Worm (Caenorhabditis elegans): ENCODE measurements around the gene lury-1.

The lury-1 gene

DNA sequence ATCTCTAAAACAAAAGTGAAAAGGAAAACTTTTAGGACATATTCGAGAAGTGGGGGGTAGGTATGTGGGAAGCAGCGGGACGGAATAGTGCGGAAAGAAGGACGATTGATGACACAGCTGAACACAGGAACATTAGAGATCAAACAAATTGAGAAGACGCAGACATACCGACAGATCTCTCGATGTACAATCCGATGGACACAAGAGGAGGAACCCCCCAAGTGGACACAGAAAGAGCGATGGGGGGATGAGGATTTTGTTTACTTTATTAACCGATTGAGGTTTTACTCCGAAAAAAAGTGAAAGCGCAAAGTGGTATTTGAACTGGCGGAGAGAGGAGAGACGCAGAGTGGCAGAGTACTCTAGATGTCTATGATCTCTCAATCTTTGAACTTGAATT lies 8.1 kb upstream of the lury-1 start:
- TF ChIP-seq athp-1 (tag; optimal IDR thresholded peaks at IDR 0.05) (no peak), sptf-2 (GFP tag; optimal IDR thresholded peaks at IDR 0.05) (no peak), fkh-3 (tag; optimal IDR thresholded peaks at IDR 0.05) (no peak), ztf-28 (GFP tag; IDR thresholded peaks at IDR 0.05) (no peak), nfya-1 (tag; optimal IDR thresholded peaks at IDR 0.05; ENCODE audit: borderline replicate concordance, insufficient read depth) (no peak), B0035.1 (tag; optimal IDR thresholded peaks at IDR 0.05) (no peak), nfya-2 (GFP tag; IDR thresholded peaks at IDR 0.05) (no peak), sea-2 (GFP tag; IDR thresholded peaks at IDR 0.05) (no peak), egrh-3 (GFP tag; IDR thresholded peaks at IDR 0.05) (no peak), madf-8 (GFP tag; conservative IDR thresholded peaks at IDR 0.05) (no peak), ccch-3 (GFP tag; optimal IDR thresholded peaks at IDR 0.05) (no peak), repo-1 (tag; optimal IDR thresholded peaks at IDR 0.05) (no peak), ztf-3 (GFP tag; optimal IDR thresholded peaks at IDR 0.05) (no peak)

DNA sequence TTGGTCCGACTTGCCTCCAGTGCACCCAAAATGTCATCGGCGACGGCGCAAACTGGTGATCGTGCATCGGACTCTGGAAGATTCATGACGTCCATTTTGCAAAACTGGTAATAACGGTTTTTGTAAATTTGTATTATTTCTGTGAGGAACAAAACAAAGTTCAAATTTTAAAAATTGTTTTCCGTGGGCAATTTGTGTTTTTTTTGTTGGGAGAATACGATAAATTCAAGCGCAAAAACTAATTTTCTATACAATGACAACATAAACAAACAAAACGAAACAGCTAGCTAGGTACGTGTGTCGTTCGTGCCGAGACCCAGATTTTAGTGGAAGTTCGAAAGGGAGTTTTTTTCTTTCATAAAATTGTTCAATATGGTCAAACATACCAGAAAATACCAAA lies 3.3 kb upstream of the lury-1 start, which contains the start of gene Y75B8A.10:
Y75B8A.10 (minus strand) TSS at position 101 of the 400 bp plus-strand sequence.
- TF ChIP-seq F55B11.4 (tag; optimal IDR thresholded peaks at IDR 0.05; ENCODE audit: borderline replicate concordance, insufficient read depth) (no peak), somi-1 (GFP tag; optimal IDR thresholded peaks at IDR 0.05) (no peak), bed-1 (GFP tag; IDR thresholded peaks at IDR 0.05) (no peak), B0019.2 (GFP tag; conservative IDR thresholded peaks at IDR 0.05) (no peak), xnd-1 (tag; optimal IDR thresholded peaks at IDR 0.05) (no peak), dpl-1 (GFP tag; optimal IDR thresholded peaks at IDR 0.05) (no peak), C06A6.2 (GFP tag; conservative IDR thresholded peaks at IDR 0.05) (no peak), attf-6 (GFP tag; IDR thresholded peaks at IDR 0.05) (no peak), hlh-26 (GFP tag; conservative IDR thresholded peaks at IDR 0.05) (no peak), C17E4.6 (GFP tag; IDR thresholded peaks at IDR 0.05) (no peak), hrde-1 (tag; optimal IDR thresholded peaks at IDR 0.05; ENCODE audit: borderline replicate concordance) (no peak), egl-44 (GFP tag; IDR thresholded peaks at IDR 0.05) (no peak), mel-28 (tag; optimal IDR thresholded peaks at IDR 0.05; ENCODE audit: borderline replicate concordance) (no peak), madf-10 (tag; optimal IDR thresholded peaks at IDR 0.05) (no peak), madf-6 (GFP tag; IDR thresholded peaks at IDR 0.05) (no peak)

DNA sequence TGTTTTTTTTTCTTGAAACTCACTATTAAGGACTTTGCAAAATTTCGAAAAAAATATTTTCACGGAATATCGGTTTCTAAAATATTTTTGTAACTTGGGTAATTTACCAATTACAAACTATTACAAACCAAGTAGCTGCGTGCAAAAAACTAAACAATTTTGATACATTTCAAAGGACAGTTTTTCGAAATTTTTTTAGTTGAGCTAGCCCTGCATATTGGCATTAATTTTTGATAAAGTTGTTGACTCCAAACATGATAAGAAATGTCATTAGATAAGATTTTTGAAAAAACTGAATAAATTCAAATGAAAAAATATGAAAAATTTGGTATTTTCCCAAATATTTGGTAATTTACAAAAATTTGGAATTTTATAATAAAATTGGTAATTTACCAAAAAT lies 2.0 kb downstream of the lury-1 start:
- TF ChIP-seq ets-4 (GFP tag; optimal IDR thresholded peaks at IDR 0.05) (no peak), F22D6.2 (tag; optimal IDR thresholded peaks at IDR 0.05) (no peak)

DNA sequence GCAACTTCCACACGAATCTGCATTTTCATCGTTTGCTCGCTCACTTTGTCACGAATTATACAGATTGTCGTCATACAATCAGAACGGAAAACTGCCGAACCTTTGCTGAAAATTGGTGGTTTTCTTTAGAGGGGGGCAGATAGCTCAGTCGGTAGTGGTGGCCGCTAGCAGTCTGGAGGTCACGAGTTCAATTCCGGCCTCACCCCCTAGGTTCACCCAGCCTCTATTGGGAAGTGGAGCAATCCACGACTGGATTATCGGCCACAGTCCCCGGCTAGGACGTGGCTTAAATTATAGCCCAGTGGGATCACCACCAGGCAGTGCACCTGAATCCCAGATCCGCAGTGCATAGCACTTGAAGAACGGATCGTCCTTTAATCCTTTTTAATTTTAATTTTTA lies 6.4 kb downstream of the lury-1 start:
- TF ChIP-seq nfyb-1 (GFP tag; IDR thresholded peaks at IDR 0.05) (0 out of 2 replicates have a peak, but pooled peaks have one; percentile 55), tbp1 (GFP tag; optimal IDR thresholded peaks at IDR 0.05) (peak; percentile 76), D2030.7 (GFP tag; IDR thresholded peaks at IDR 0.05) (peak; percentile 27; the same call in 1 of the 2 replicates), lin-26 (GFP tag; IDR thresholded peaks at IDR 0.05) (0 out of 2 replicates have a peak, but pooled peaks have one; percentile 67), B0261.1 (tag; optimal IDR thresholded peaks at IDR 0.05) (peak; percentile 46), rpc-1 (optimal IDR thresholded peaks at IDR 0.05) (peak; percentile 9), rpc-1 (tag; optimal IDR thresholded peaks at IDR 0.05) (peak; percentile 68)

Measured in whole organism, young adult.